Worm (Caenorhabditis elegans) whole organism, late embryonic: ENCODE measurements around the gene str-140.

Experiments
- C08G9.2 ChIP-seq: sonication (generic microtip); optimal IDR thresholded peaks from 2 replicates; lab custom pipeline; 2016; ENCODE audit warnings: mild to moderate bottlenecking, missing genetic modification characterization, moderate library complexity, missing compliant biosample characterization
- K09A11.1 ChIP-seq: sonication (generic microtip); optimal IDR thresholded peaks from 2 replicates; lab custom pipeline; 2017; ENCODE audit warnings: antibody characterized with exemption, mild to moderate bottlenecking, missing genetic modification characterization, missing compliant biosample characterization; ENCODE audit not compliant: insufficient read depth
- ama-1 ChIP-seq: fragments of 150-350 bp; optimal IDR thresholded peaks from 2 replicates; lab custom pipeline; 2014
- ceh-24 ChIP-seq: sonication (generic microtip); optimal IDR thresholded peaks from 2 replicates; lab custom pipeline; 2016; ENCODE audit warnings: mild to moderate bottlenecking, missing genetic modification characterization, missing compliant biosample characterization
- ceh-45 ChIP-seq: fragments of 200-800 bp; sonication (Bioruptor generic); IDR thresholded peaks from 2 replicates; pipeline ENCODE4 v1.3.6; 2022; ENCODE audit warnings: missing genetic modification reagents, missing genetic modification characterization, missing compliant biosample characterization
- dve-1 ChIP-seq: sonication (generic microtip); optimal IDR thresholded peaks from 2 replicates; lab custom pipeline; 2017; ENCODE audit warnings: antibody characterized with exemption, mild to moderate bottlenecking, missing genetic modification characterization, missing compliant biosample characterization
- fax-1 ChIP-seq: sonication (generic microtip); optimal IDR thresholded peaks from 2 replicates; lab custom pipeline; 2016; ENCODE audit warnings: missing genotype, missing genetic modification characterization, missing compliant biosample characterization
- hlh-8 ChIP-seq: sonication (generic microtip); optimal IDR thresholded peaks from 2 replicates; lab custom pipeline; 2016; ENCODE audit warnings: missing genotype, missing genetic modification characterization, missing compliant biosample characterization
- lin-11 ChIP-seq: fragments of 200-800 bp; sonication (Bioruptor generic); optimal IDR thresholded peaks from 2 replicates; lab custom pipeline; 2018; ENCODE audit warnings: mild to moderate bottlenecking, missing genetic modification characterization, missing compliant biosample characterization
- madf-2 ChIP-seq: sonication (generic microtip); optimal IDR thresholded peaks from 2 replicates; lab custom pipeline; 2017; ENCODE audit warnings: missing genetic modification characterization, missing compliant biosample characterization
- nhr-11 ChIP-seq: fragments of 150-350 bp; optimal IDR thresholded peaks from 2 replicates; lab custom pipeline; 2014; ENCODE audit warnings: missing biosample characterization, missing genetic modification characterization
- odd-2 ChIP-seq: sonication (generic microtip); optimal IDR thresholded peaks from 2 replicates; lab custom pipeline; 2017; ENCODE audit warnings: antibody characterized with exemption, mild to moderate bottlenecking, missing genetic modification characterization, missing compliant biosample characterization
- pqm-1 ChIP-seq: sonication (generic microtip); optimal IDR thresholded peaks from 2 replicates; lab custom pipeline; 2016; ENCODE audit warnings: missing genetic modification characterization, missing compliant biosample characterization
- tbx-2 ChIP-seq: sonication (generic microtip); optimal IDR thresholded peaks from 2 replicates; lab custom pipeline; 2016; ENCODE audit warnings: missing genetic modification characterization, missing compliant biosample characterization

- no peak for TF ChIP-seq ama-1 (lab: Kevin White, UChicago)
- no peak for TF ChIP-seq tbx-2 (tag; lab: Kevin White, UChicago)
- TF ChIP-seq fax-1: no peak
- TF ChIP-seq K09A11.1 (tag; lab: Kevin White, UChicago): no peak
- TF ChIP-seq nhr-11 (tag; lab: Kevin White, UChicago): no peak
- TF ChIP-seq C08G9.2: no peak
- no peak for TF ChIP-seq dve-1 (tag; lab: Kevin White, UChicago)
- no peak for TF ChIP-seq odd-2
- no peak for TF ChIP-seq lin-11 (tag; lab: Kevin White, UChicago)
- no peak for TF ChIP-seq pqm-1 (tag; lab: Kevin White, UChicago)
- TF ChIP-seq hlh-8 (tag; lab: Kevin White, UChicago): no peak
- no peak for TF ChIP-seq ceh-45 (GFP tag; lab: Robert Waterston, UW)
- no peak for TF ChIP-seq ceh-24 (tag; lab: Kevin White, UChicago)
- no peak for TF ChIP-seq madf-2 (tag; lab: Kevin White, UChicago)
These were observed 35.3 kb upstream of the str-140 start, which contains the start of gene str-90 for ce11 chrV:8102960-8103359.
